Worm (Caenorhabditis elegans): Measurements from ENCODE around the gene C04B4.2.

ce11 chrX:12317560-12317959 is 34.5 kb downstream of the C04B4.2 start:
- TF ChIP-seq somi-1 (GFP tag; optimal IDR thresholded peaks at IDR 0.05) (no peak), ama-1 (optimal IDR thresholded peaks at IDR 0.05) (no peak), ama-1 (GFP tag; optimal IDR thresholded peaks at IDR 0.05) (no peak), bed-1 (GFP tag; IDR thresholded peaks at IDR 0.05) (no peak), rpc-1 (optimal IDR thresholded peaks at IDR 0.05) (no peak), rpc-1 (tag; optimal IDR thresholded peaks at IDR 0.05) (no peak), hlh-26 (GFP tag; conservative IDR thresholded peaks at IDR 0.05) (no peak), attf-5 (GFP tag; optimal IDR thresholded peaks at IDR 0.05) (no peak), nhr-27 (tag; optimal IDR thresholded peaks at IDR 0.05) (no peak), B0035.1 (tag; optimal IDR thresholded peaks at IDR 0.05) (no peak), snpc-4 (GFP tag; optimal IDR thresholded peaks at IDR 0.05) (no peak), snpc-4 (tag; optimal IDR thresholded peaks at IDR 0.05) (no peak), efl-1 (GFP tag; optimal IDR thresholded peaks at IDR 0.05) (no peak)
